Worm (Caenorhabditis elegans): ENCODE measurements around the gene Y7A5A.3.
A peak's percentile ranks its signal among the peaks of the same experiment; 100 is the strongest.

Y7A5A.3 gene

ce11 chrX:15769895-15770559 lies 14.4 kb downstream of the Y7A5A.3 start:
- TF ChIP-seq cog-1 (tag; optimal IDR thresholded peaks at IDR 0.05) (no peak), ztf-23 (GFP tag; IDR thresholded peaks at IDR 0.05) (no peak), ztf-29 (GFP tag; IDR thresholded peaks at IDR 0.05) (no peak), med-1 (GFP tag; optimal IDR thresholded peaks at IDR 0.05; ENCODE audit: insufficient read depth) (no peak), ref-1 (GFP tag; conservative IDR thresholded peaks at IDR 0.05) (no peak), T22C8.4 (GFP tag; IDR thresholded peaks at IDR 0.05) (no peak), klf-2 (GFP tag; conservative IDR thresholded peaks at IDR 0.05) (no peak), tab-1 (GFP tag; IDR thresholded peaks at IDR 0.05) (no peak)

ce11 chrX:15768532-15768931 lies 15.9 kb downstream of the Y7A5A.3 start:
- TF ChIP-seq klf-2 (GFP tag; conservative IDR thresholded peaks at IDR 0.05) = no peak
- TF ChIP-seq ref-1 (GFP tag; conservative IDR thresholded peaks at IDR 0.05) = no peak
- no peak for TF ChIP-seq flt-1 (GFP tag; IDR thresholded peaks at IDR 0.05)
- no peak for TF ChIP-seq ztf-23 (GFP tag; IDR thresholded peaks at IDR 0.05)
- no peak for TF ChIP-seq ztf-29 (GFP tag; IDR thresholded peaks at IDR 0.05)
- no peak for TF ChIP-seq med-1 (GFP tag; optimal IDR thresholded peaks at IDR 0.05; ENCODE audit: insufficient read depth)
- no peak for TF ChIP-seq T22C8.4 (GFP tag; IDR thresholded peaks at IDR 0.05)

- TF ChIP-seq flt-1 (GFP tag; IDR thresholded peaks at IDR 0.05) = no peak
- no peak for TF ChIP-seq ref-1 (GFP tag; conservative IDR thresholded peaks at IDR 0.05)
Measured at ce11 chrX:15766861-15767260, 17.6 kb downstream of the Y7A5A.3 start.

ce11 chrX:15766147-15766546 lies 18.3 kb downstream of the Y7A5A.3 start, which contains the start of gene bus-17:
Gene bus-17, minus strand, starts transcription at chrX:15766354.
- TF ChIP-seq flt-1 (GFP tag; IDR thresholded peaks at IDR 0.05) (no peak), ztf-23 (GFP tag; IDR thresholded peaks at IDR 0.05) (no peak), ztf-29 (GFP tag; IDR thresholded peaks at IDR 0.05) (no peak), ref-1 (GFP tag; conservative IDR thresholded peaks at IDR 0.05) (no peak)

ce11 chrX:15759222-15759621 lies 25.2 kb downstream of the Y7A5A.3 start:
- TF ChIP-seq klf-2 (GFP tag; conservative IDR thresholded peaks at IDR 0.05) (no peak), T22C8.4 (GFP tag; IDR thresholded peaks at IDR 0.05) (no peak), ztf-29 (GFP tag; IDR thresholded peaks at IDR 0.05) (no peak), med-1 (GFP tag; optimal IDR thresholded peaks at IDR 0.05; ENCODE audit: insufficient read depth) (no peak), ztf-23 (GFP tag; IDR thresholded peaks at IDR 0.05) (no peak), flt-1 (GFP tag; IDR thresholded peaks at IDR 0.05) (no peak), ref-1 (GFP tag; conservative IDR thresholded peaks at IDR 0.05) (no peak), cog-1 (tag; optimal IDR thresholded peaks at IDR 0.05) (no peak), tab-1 (GFP tag; IDR thresholded peaks at IDR 0.05) (no peak)

ce11 chrX:15757169-15757568 lies 27.3 kb downstream of the Y7A5A.3 start, which contains the start of gene wrt-4:
Gene wrt-4, minus strand, starts transcription at chrX:15757269.
- TF ChIP-seq ref-1 (GFP tag; conservative IDR thresholded peaks at IDR 0.05) (no peak), flt-1 (GFP tag; IDR thresholded peaks at IDR 0.05) (no peak), ztf-23 (GFP tag; IDR thresholded peaks at IDR 0.05) (no peak), T22C8.4 (GFP tag; IDR thresholded peaks at IDR 0.05) (no peak), ztf-29 (GFP tag; IDR thresholded peaks at IDR 0.05) (no peak), tab-1 (GFP tag; IDR thresholded peaks at IDR 0.05) (no peak)

- TF ChIP-seq T22C8.4 (GFP tag; IDR thresholded peaks at IDR 0.05) (no peak), flt-1 (GFP tag; IDR thresholded peaks at IDR 0.05) (no peak), tab-1 (GFP tag; IDR thresholded peaks at IDR 0.05) (no peak), med-1 (GFP tag; optimal IDR thresholded peaks at IDR 0.05; ENCODE audit: insufficient read depth) (no peak), ztf-23 (GFP tag; IDR thresholded peaks at IDR 0.05) (no peak)
Measured at ce11 chrX:15751245-15751644, 33.2 kb downstream of the Y7A5A.3 start.

- TF ChIP-seq ref-1 (GFP tag; conservative IDR thresholded peaks at IDR 0.05) (no peak), klf-2 (GFP tag; conservative IDR thresholded peaks at IDR 0.05) (no peak), tab-1 (GFP tag; IDR thresholded peaks at IDR 0.05) (0 out of 2 replicates have a peak, but pooled peaks have one; percentile 17), ztf-29 (GFP tag; IDR thresholded peaks at IDR 0.05) (no peak), T22C8.4 (GFP tag; IDR thresholded peaks at IDR 0.05) (0 out of 2 replicates have a peak, but pooled peaks have one; percentile 5), cog-1 (tag; optimal IDR thresholded peaks at IDR 0.05) (no peak), flt-1 (GFP tag; IDR thresholded peaks at IDR 0.05) (0 out of 2 replicates have a peak, but pooled peaks have one; percentile 13), ztf-23 (GFP tag; IDR thresholded peaks at IDR 0.05) (no peak), med-1 (GFP tag; optimal IDR thresholded peaks at IDR 0.05; ENCODE audit: insufficient read depth) (no peak)
Measured at ce11 chrX:15747814-15748213, 36.7 kb downstream of the Y7A5A.3 start.

ce11 chrX:15746705-15747104 lies 37.8 kb downstream of the Y7A5A.3 start, which contains the start of gene srxa-9:
Gene srxa-9, plus strand, starts transcription at chrX:15747005.
- no peak for TF ChIP-seq ztf-29 (GFP tag; IDR thresholded peaks at IDR 0.05)
- no peak for TF ChIP-seq klf-2 (GFP tag; conservative IDR thresholded peaks at IDR 0.05)
- TF ChIP-seq flt-1 (GFP tag; IDR thresholded peaks at IDR 0.05) = no peak
- TF ChIP-seq ref-1 (GFP tag; conservative IDR thresholded peaks at IDR 0.05) = no peak
- no peak for TF ChIP-seq med-1 (GFP tag; optimal IDR thresholded peaks at IDR 0.05; ENCODE audit: insufficient read depth)
- TF ChIP-seq T22C8.4 (GFP tag; IDR thresholded peaks at IDR 0.05) = no peak
- no peak for TF ChIP-seq ztf-23 (GFP tag; IDR thresholded peaks at IDR 0.05)
- TF ChIP-seq cog-1 (tag; optimal IDR thresholded peaks at IDR 0.05) = no peak
- no peak for TF ChIP-seq tab-1 (GFP tag; IDR thresholded peaks at IDR 0.05)

ce11 chrX:15742310-15742709 lies 42.2 kb downstream of the Y7A5A.3 start, which contains the start of gene nhr-255:
Gene nhr-255, plus strand, starts transcription at chrX:15742610.
- TF ChIP-seq T22C8.4 (GFP tag; IDR thresholded peaks at IDR 0.05) (no peak), cog-1 (tag; optimal IDR thresholded peaks at IDR 0.05) (no peak), flt-1 (GFP tag; IDR thresholded peaks at IDR 0.05) (no peak), tab-1 (GFP tag; IDR thresholded peaks at IDR 0.05) (no peak), klf-2 (GFP tag; conservative IDR thresholded peaks at IDR 0.05) (no peak), ztf-29 (GFP tag; IDR thresholded peaks at IDR 0.05) (no peak), med-1 (GFP tag; optimal IDR thresholded peaks at IDR 0.05; ENCODE audit: insufficient read depth) (no peak), ztf-23 (GFP tag; IDR thresholded peaks at IDR 0.05) (no peak), ref-1 (GFP tag; conservative IDR thresholded peaks at IDR 0.05) (no peak)
